Worm (Caenorhabditis elegans): ENCODE results near the gene npr-38.
"Not testable (repeated sequence)": the region's sequence is repeated elsewhere in the genome, so short reads cannot be mapped to it uniquely, and the experiment has no call there.

DNA sequence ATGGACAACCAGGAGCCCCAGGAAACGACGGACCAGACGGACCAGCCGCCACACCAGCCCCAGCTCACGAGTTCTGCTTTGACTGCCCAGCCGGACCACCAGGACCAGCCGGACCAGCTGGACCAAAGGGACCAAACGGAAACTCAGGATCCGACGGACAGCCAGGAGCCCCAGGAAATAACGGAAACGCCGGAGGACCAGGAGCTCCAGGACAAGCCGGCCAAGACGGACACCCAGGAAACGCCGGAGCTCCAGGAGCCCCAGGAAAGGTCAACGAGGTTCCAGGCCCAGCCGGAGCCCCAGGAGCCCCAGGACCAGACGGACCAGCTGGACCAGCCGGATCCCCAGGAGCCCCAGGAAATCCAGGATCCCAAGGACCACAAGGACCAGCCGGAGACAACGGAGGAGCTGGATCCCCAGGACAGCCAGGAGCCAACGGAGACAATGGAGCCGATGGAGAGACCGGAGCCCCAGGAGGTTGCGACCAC is 18.1 kb downstream of the npr-38 start:
- TF ChIP-seq nhr-27 (tag; optimal IDR thresholded peaks at IDR 0.05); Y53G8AR.9 (GFP tag; conservative IDR thresholded peaks at IDR 0.05); unc-62 (GFP tag; optimal IDR thresholded peaks at IDR 0.05): not testable (repeated sequence)

All from whole organism, young adult.